Worm (Caenorhabditis elegans) whole organism, young adult: ENCODE results near the gene R13H9.6.

Experiments used
- D2030.7 ChIP-seq: fragments of 200-800 bp; sonication (Bioruptor generic); IDR thresholded peaks from 2 replicates; pipeline ENCODE4 v1.3.6; 2022; ENCODE audit warnings: missing genetic modification reagents, missing genetic modification characterization, missing compliant biosample characterization
- F23B12.7 ChIP-seq: sonication (generic microtip); optimal IDR thresholded peaks from 2 replicates; lab custom pipeline; 2017; ENCODE audit warnings: missing genetic modification characterization, mild to moderate bottlenecking, missing compliant biosample characterization, antibody characterized with exemption, moderate library complexity; ENCODE audit not compliant: insufficient read depth
- F55B11.4 ChIP-seq: sonication (generic microtip); optimal IDR thresholded peaks from 2 replicates; lab custom pipeline; 2016; ENCODE audit warnings: missing compliant biosample characterization, missing genetic modification characterization, borderline replicate concordance; ENCODE audit not compliant: insufficient read depth
- F57A8.1 ChIP-seq: fragments of 200-800 bp; sonication (Bioruptor generic); optimal IDR thresholded peaks from 2 replicates; lab custom pipeline; 2018; ENCODE audit warnings: mild to moderate bottlenecking, missing genetic modification characterization, moderate library complexity, missing compliant biosample characterization
- K11D2.4 ChIP-seq: fragments of 200-800 bp; sonication (Bioruptor generic); IDR thresholded peaks from 2 replicates; pipeline ENCODE4 v1.3.6; 2022; ENCODE audit warnings: missing genetic modification reagents, missing genetic modification characterization, missing compliant biosample characterization
- Y53G8AR.9 ChIP-seq: fragments of 200-800 bp; sonication (Bioruptor generic); conservative IDR thresholded peaks from 2 replicates; pipeline ENCODE4 v1.3.6; 2022; ENCODE audit warnings: missing genetic modification reagents, missing genetic modification characterization, missing compliant biosample characterization
- ama-1 ChIP-seq, 3 experiments: fragments of 150-350 bp in 1 of 3; sonication (generic microtip) in 2 of 3; optimal IDR thresholded peaks; 2 replicates each; lab custom pipeline; 2014 to 2018; ENCODE audit warnings: missing biosample characterization in 2 of 3, missing genetic modification characterization in 2 of 3, missing genetic modification reagents in 2 of 3
- aptf-2 ChIP-seq: fragments of 200-800 bp; sonication (Bioruptor generic); conservative IDR thresholded peaks from 2 replicates; pipeline ENCODE4 v1.3.6; 2022; ENCODE audit warnings: missing genetic modification reagents, missing genetic modification characterization, missing compliant biosample characterization
- attf-6 ChIP-seq: fragments of 200-800 bp; sonication (Bioruptor generic); IDR thresholded peaks from 2 replicates; pipeline ENCODE4 v1.3.6; 2022; ENCODE audit warnings: missing genetic modification reagents, missing genetic modification characterization, missing compliant biosample characterization
- ceh-79 ChIP-seq: sonication (generic microtip); optimal IDR thresholded peaks from 2 replicates; lab custom pipeline; 2017; ENCODE audit warnings: mild to moderate bottlenecking, missing genetic modification characterization, missing compliant biosample characterization
- die-1 ChIP-seq: sonication (generic microtip); optimal IDR thresholded peaks from 2 replicates; lab custom pipeline; 2016; ENCODE audit warnings: missing genotype, mild to moderate bottlenecking, missing genetic modification characterization, missing compliant biosample characterization
- dpff-1 ChIP-seq: sonication (generic microtip); optimal IDR thresholded peaks from 2 replicates; lab custom pipeline; 2017; ENCODE audit warnings: mild to moderate bottlenecking, missing genetic modification characterization, missing compliant biosample characterization
- efl-1 ChIP-seq: fragments of 150-350 bp; optimal IDR thresholded peaks from 2 replicates; lab custom pipeline; 2014; ENCODE audit warnings: missing biosample characterization, missing genetic modification reagents, missing genetic modification characterization
- egl-44 ChIP-seq: fragments of 200-800 bp; sonication (Bioruptor generic); IDR thresholded peaks from 2 replicates; pipeline ENCODE4 v1.3.6; 2022; ENCODE audit warnings: missing genetic modification reagents, missing genetic modification characterization, missing compliant biosample characterization
- egrh-3 ChIP-seq: fragments of 200-800 bp; sonication (Bioruptor generic); IDR thresholded peaks from 2 replicates; pipeline ENCODE4 v1.3.6; 2022; ENCODE audit warnings: missing genetic modification reagents, missing genetic modification characterization, missing compliant biosample characterization
- hlh-12 ChIP-seq: sonication (generic microtip); optimal IDR thresholded peaks from 2 replicates; lab custom pipeline; 2016; ENCODE audit warnings: missing genetic modification characterization, missing compliant biosample characterization
- hmg-1.2 ChIP-seq: fragments of 200-800 bp; sonication (Bioruptor generic); IDR thresholded peaks from 2 replicates; pipeline ENCODE4 v1.3.6; 2022; ENCODE audit warnings: missing genetic modification reagents, missing genetic modification characterization, missing compliant biosample characterization
- hmg-20 ChIP-seq: fragments of 200-800 bp; sonication (Bioruptor generic); IDR thresholded peaks from 2 replicates; pipeline ENCODE4 v1.3.6; 2022; ENCODE audit warnings: missing genetic modification reagents, missing genetic modification characterization, missing compliant biosample characterization
- hrde-1 ChIP-seq: sonication (generic microtip); optimal IDR thresholded peaks from 2 replicates; lab custom pipeline; 2016; ENCODE audit warnings: missing genetic modification characterization, mild to moderate bottlenecking, missing compliant biosample characterization, moderate library complexity, missing genotype, missing genetic modification reagents, borderline replicate concordance
- let-526 ChIP-seq: fragments of 200-800 bp; sonication (Bioruptor generic); IDR thresholded peaks from 2 replicates; pipeline ENCODE4 v1.3.6; 2022; ENCODE audit warnings: missing genetic modification reagents, missing genetic modification characterization, missing compliant biosample characterization
- let-607 ChIP-seq, 2 experiments: fragments of 200-800 bp in 1 of 2; sonication (Bioruptor generic) in 1 of 2; sonication (generic microtip) in 1 of 2; optimal IDR thresholded peaks; 2 replicates each; lab custom pipeline; 2016 to 2018; ENCODE audit warnings: mild to moderate bottlenecking in 2 of 2, missing compliant biosample characterization in 2 of 2, missing genetic modification characterization in 2 of 2, moderate library complexity in 2 of 2, missing genotype in 1 of 2
- lin-40 ChIP-seq: sonication (generic microtip); optimal IDR thresholded peaks from 2 replicates; lab custom pipeline; 2016; ENCODE audit warnings: missing genetic modification characterization, mild to moderate bottlenecking, missing compliant biosample characterization, missing genotype, missing genetic modification reagents
- lin-54 ChIP-seq: fragments of 200-800 bp; sonication (Bioruptor generic); optimal IDR thresholded peaks from 2 replicates; lab custom pipeline; 2018; ENCODE audit warnings: mild to moderate bottlenecking, missing genetic modification characterization, missing compliant biosample characterization
- lsl-1 ChIP-seq: fragments of 200-800 bp; sonication (Bioruptor generic); optimal IDR thresholded peaks from 2 replicates; lab custom pipeline; 2018; ENCODE audit warnings: mild to moderate bottlenecking, missing genetic modification characterization, moderate library complexity, missing compliant biosample characterization
- lsy-27 ChIP-seq: sonication (generic microtip); optimal IDR thresholded peaks from 2 replicates; lab custom pipeline; 2017; ENCODE audit warnings: missing genetic modification characterization, mild to moderate bottlenecking, missing compliant biosample characterization, antibody characterized with exemption, missing genotype, borderline replicate concordance; ENCODE audit not compliant: insufficient read depth
- madf-3 ChIP-seq: fragments of 200-800 bp; sonication (Bioruptor generic); IDR thresholded peaks from 2 replicates; pipeline ENCODE4 v1.3.6; 2022; ENCODE audit warnings: missing genetic modification reagents, missing genetic modification characterization, missing compliant biosample characterization
- mcd-1 ChIP-seq: fragments of 200-800 bp; sonication (Bioruptor generic); IDR thresholded peaks from 2 replicates; pipeline ENCODE4 v1.3.6; 2022; ENCODE audit warnings: missing genetic modification reagents, missing genetic modification characterization, missing compliant biosample characterization
- mxl-1 ChIP-seq: sonication (generic microtip); optimal IDR thresholded peaks from 2 replicates; lab custom pipeline; 2016; ENCODE audit warnings: missing genetic modification characterization, missing compliant biosample characterization
- nhr-179 ChIP-seq: sonication (generic microtip); optimal IDR thresholded peaks from 2 replicates; lab custom pipeline; 2016; ENCODE audit warnings: mild to moderate bottlenecking, missing genetic modification characterization, missing compliant biosample characterization
- rcor-1 ChIP-seq: fragments of 200-800 bp; sonication (Bioruptor generic); IDR thresholded peaks from 2 replicates; pipeline ENCODE4 v1.3.6; 2022; ENCODE audit warnings: missing genetic modification reagents, missing genetic modification characterization, missing compliant biosample characterization
- repo-1 ChIP-seq: sonication (generic microtip); optimal IDR thresholded peaks from 2 replicates; lab custom pipeline; 2017; ENCODE audit warnings: mild to moderate bottlenecking, missing genetic modification characterization, missing compliant biosample characterization
- rpc-1 ChIP-seq, 2 experiments: fragments of 150-350 bp in 1 of 2; sonication (generic microtip) in 1 of 2; optimal IDR thresholded peaks; 2 replicates each; lab custom pipeline; 2014 to 2018; ENCODE audit warnings: missing biosample characterization in 1 of 2, missing genetic modification characterization in 1 of 2, missing genetic modification reagents in 1 of 2, missing genotype in 1 of 2
- sea-2 ChIP-seq: fragments of 200-800 bp; sonication (Bioruptor generic); IDR thresholded peaks from 2 replicates; pipeline ENCODE4 v1.3.6; 2022; ENCODE audit warnings: missing genetic modification characterization, missing compliant biosample characterization
- snpc-1.1 ChIP-seq: sonication (generic microtip); optimal IDR thresholded peaks from 2 replicates; lab custom pipeline; 2017; ENCODE audit warnings: missing genetic modification characterization, mild to moderate bottlenecking, missing compliant biosample characterization, antibody characterized with exemption, moderate library complexity, missing genotype, missing genetic modification reagents; ENCODE audit not compliant: insufficient read depth
- snpc-1.3 ChIP-seq: sonication (generic microtip); optimal IDR thresholded peaks from 2 replicates; lab custom pipeline; 2017; ENCODE audit warnings: missing genetic modification characterization, mild to moderate bottlenecking, missing compliant biosample characterization, antibody characterized with exemption, moderate library complexity, missing genotype, missing genetic modification reagents; ENCODE audit not compliant: insufficient read depth
- snpc-4 ChIP-seq, 5 experiments: fragments of 150-350 bp in 1 of 5; sonication (generic microtip) in 4 of 5; optimal IDR thresholded peaks; 2 replicates each; lab custom pipeline; 2014 to 2018; ENCODE audit warnings: missing genetic modification characterization in 5 of 5, missing biosample characterization in 3 of 5, antibody characterized with exemption in 2 of 5, mild to moderate bottlenecking in 2 of 5, missing compliant biosample characterization in 2 of 5, missing genotype in 2 of 5, moderate library complexity in 2 of 5, missing genetic modification reagents in 1 of 5
- tbp1 ChIP-seq: fragments of 200-800 bp; sonication (Bioruptor generic); optimal IDR thresholded peaks from 2 replicates; lab custom pipeline; 2018; ENCODE audit warnings: mild to moderate bottlenecking, missing genetic modification characterization, missing compliant biosample characterization
- unc-62 ChIP-seq: fragments of 150-350 bp; optimal IDR thresholded peaks from 2 replicates; lab custom pipeline; 2014; ENCODE audit warnings: missing biosample characterization, missing genetic modification reagents, missing genetic modification characterization
- xnd-1 ChIP-seq: sonication (generic microtip); optimal IDR thresholded peaks from 2 replicates; lab custom pipeline; 2016; ENCODE audit warnings: missing genotype, missing genetic modification reagents, missing genetic modification characterization, missing compliant biosample characterization
- zim-3 ChIP-seq: sonication (generic microtip); optimal IDR thresholded peaks from 2 replicates; lab custom pipeline; 2017; ENCODE audit warnings: mild to moderate bottlenecking, missing genetic modification characterization, moderate library complexity, missing compliant biosample characterization
- ztf-18 ChIP-seq: sonication (generic microtip); optimal IDR thresholded peaks from 2 replicates; lab custom pipeline; 2016; ENCODE audit warnings: missing genotype, mild to moderate bottlenecking, missing genetic modification characterization, missing compliant biosample characterization
- ztf-22 ChIP-seq: fragments of 200-800 bp; sonication (Bioruptor generic); optimal IDR thresholded peaks from 2 replicates; lab custom pipeline; 2018; ENCODE audit warnings: mild to moderate bottlenecking, missing genetic modification characterization, moderate library complexity, missing compliant biosample characterization
- ztf-25 ChIP-seq: fragments of 200-800 bp; sonication (Bioruptor generic); IDR thresholded peaks from 2 replicates; pipeline ENCODE4 v1.3.6; 2022; ENCODE audit warnings: missing genetic modification reagents, missing genetic modification characterization, missing compliant biosample characterization
- ztf-26 ChIP-seq: sonication (generic microtip); optimal IDR thresholded peaks from 2 replicates; lab custom pipeline; 2017; ENCODE audit warnings: missing genetic modification characterization, missing compliant biosample characterization

R13H9.6 gene

ce11 chrIV:5038744-5039143 is 29.7 kb downstream of the R13H9.6 start (continued):
- peak; percentile 71 for TF ChIP-seq ztf-18 (tag; lab: Kevin White, UChicago)
- no peak for TF ChIP-seq efl-1 (GFP tag; lab: Kevin White, UChicago)
- no peak for TF ChIP-seq lin-54 (GFP tag; lab: Kevin White, UChicago)
- TF ChIP-seq let-526 (GFP tag; lab: Robert Waterston, UW), result no peak
- TF ChIP-seq hmg-20 (GFP tag; lab: Robert Waterston, UW), result no peak
- TF ChIP-seq let-607 (tag; optimal IDR thresholded peaks at IDR 0.05; lab: Kevin White, UChicago), result peak in 1 of 2 experiments; percentile 8
- no peak for TF ChIP-seq Y53G8AR.9 (GFP tag; lab: Robert Waterston, UW)
- TF ChIP-seq hmg-1.2 (GFP tag; lab: Robert Waterston, UW), result peak; percentile 66; the same call in 1 of the 2 replicates
- TF ChIP-seq ztf-25 (GFP tag; lab: Robert Waterston, UW), result peak; percentile 93
- peak; percentile 86 for TF ChIP-seq die-1 (tag; lab: Kevin White, UChicago)
- TF ChIP-seq rpc-1 (optimal IDR thresholded peaks at IDR 0.05; lab: Kevin White, UChicago), result peak; percentile 88
- TF ChIP-seq rpc-1 (tag; optimal IDR thresholded peaks at IDR 0.05; lab: Kevin White, UChicago), result peak; percentile 97
- TF ChIP-seq snpc-4 (GFP tag; optimal IDR thresholded peaks at IDR 0.05; lab: Kevin White, UChicago), result peak; percentile 82
- TF ChIP-seq snpc-4 (tag; optimal IDR thresholded peaks at IDR 0.05; lab: Kevin White, UChicago), result peak; percentile 26 to 95 (median 92)
- TF ChIP-seq attf-6 (GFP tag; lab: Robert Waterston, UW), result peak; percentile 86
- TF ChIP-seq hlh-12 (tag; lab: Kevin White, UChicago), result peak; percentile 40
- peak; percentile 44 for TF ChIP-seq snpc-1.3
- TF ChIP-seq ceh-79 (tag; lab: Kevin White, UChicago), result no peak
- TF ChIP-seq F57A8.1 (GFP tag; lab: Kevin White, UChicago), result peak; percentile 26
- peak; percentile 65; the same call in 1 of the 2 replicates for TF ChIP-seq madf-3 (GFP tag; lab: Robert Waterston, UW)
- TF ChIP-seq zim-3 (tag; lab: Kevin White, UChicago), result peak; percentile 16
- TF ChIP-seq mxl-1 (tag; lab: Kevin White, UChicago), result peak; percentile 80
- peak; percentile 66 for TF ChIP-seq F23B12.7
- peak; percentile 32 for TF ChIP-seq lsl-1 (GFP tag; lab: Kevin White, UChicago)
- no peak for TF ChIP-seq dpff-1 (tag; lab: Kevin White, UChicago)
- no peak for TF ChIP-seq ama-1 (optimal IDR thresholded peaks at IDR 0.05; lab: Kevin White, UChicago)
- no peak for TF ChIP-seq ama-1 (GFP tag; optimal IDR thresholded peaks at IDR 0.05; lab: Kevin White, UChicago)
- TF ChIP-seq, all 124 proteins: peak for 49

ce11 chrIV:5037489-5037888 is 31.0 kb downstream of the R13H9.6 start, which contains the start of gene C09B9.1:
TSS of gene C09B9.1 (plus strand) at chrIV:5037789.
- no peak for TF ChIP-seq D2030.7 (GFP tag; lab: Robert Waterston, UW)
- TF ChIP-seq snpc-1.1 (tag; lab: Kevin White, UChicago), result no peak
- no peak for TF ChIP-seq tbp1 (GFP tag; lab: Kevin White, UChicago)
- TF ChIP-seq egl-44 (GFP tag; lab: Robert Waterston, UW), result no peak
- no peak for TF ChIP-seq xnd-1 (tag; lab: Kevin White, UChicago)
- TF ChIP-seq hrde-1 (tag; lab: Kevin White, UChicago), result no peak
- TF ChIP-seq sea-2, result no peak
- no peak for TF ChIP-seq F23B12.7
- no peak for TF ChIP-seq nhr-179 (tag; lab: Kevin White, UChicago)

ce11 chrIV:5033276-5033675 is 35.2 kb downstream of the R13H9.6 start, which contains the start of gene C09B9.4:
TSS of gene C09B9.4 (minus strand) at chrIV:5033376.
- TF ChIP-seq aptf-2 (GFP tag; lab: Robert Waterston, UW) (no peak), lin-40 (tag; lab: Kevin White, UChicago) (no peak), lsy-27 (tag; lab: Kevin White, UChicago) (no peak), repo-1 (tag; lab: Kevin White, UChicago) (no peak), snpc-1.3 (no peak), F55B11.4 (no peak), K11D2.4 (GFP tag; lab: Robert Waterston, UW) (no peak), ztf-26 (tag; lab: Kevin White, UChicago) (no peak), mcd-1 (GFP tag; lab: Robert Waterston, UW) (no peak), ztf-22 (GFP tag; lab: Kevin White, UChicago) (no peak), hmg-20 (GFP tag; lab: Robert Waterston, UW) (no peak), egrh-3 (no peak), rcor-1 (GFP tag; lab: Robert Waterston, UW) (no peak), unc-62 (GFP tag; lab: Kevin White, UChicago) (no peak)
